Worm (Caenorhabditis elegans): ENCODE results near the gene F59A6.10.

ce11 chrII:5011978-5012377 lies 8.2 kb downstream of the F59A6.10 start, which contains the start of gene F59A6.12:
- TF ChIP-seq him-1 (tag; optimal IDR thresholded peaks at IDR 0.05): no peak
- no peak for TF ChIP-seq W03F9.2 (tag; optimal IDR thresholded peaks at IDR 0.05)
- no peak for TF ChIP-seq dao-5 (tag; optimal IDR thresholded peaks at IDR 0.05)
